Fruit fly (Drosophila melanogaster) whole organism, wandering third instar larva: Measurements from ENCODE around the gene CG3528.
A peak's percentile ranks its signal among the peaks of the same experiment; 100 is the strongest.

Source experiments
- Abd-B ChIP-seq: fragments of >200 bp; optimal IDR thresholded peaks from 2 replicates; lab custom pipeline; 2017; ENCODE audit warnings: missing biosample characterization, missing genetic modification characterization
- Dfd ChIP-seq: fragments of >200 bp; optimal IDR thresholded peaks from 2 replicates; lab custom pipeline; 2017; ENCODE audit warnings: missing biosample characterization, missing genetic modification characterization
- HLH106 ChIP-seq: fragments of 200-800 bp; optimal IDR thresholded peaks from 3 replicates; lab custom pipeline; 2019; ENCODE audit warnings: missing biosample characterization, mild to moderate bottlenecking, missing genetic modification characterization, moderate library complexity
- Hnf4 ChIP-seq: fragments of 200-800 bp; sonication (Bioruptor generic); optimal IDR thresholded peaks from 2 replicates; lab custom pipeline; 2016; ENCODE audit warnings: missing biosample characterization, mild to moderate bottlenecking, missing genetic modification characterization
- Jra ChIP-seq: sonication (Bioruptor generic); optimal IDR thresholded peaks from 2 replicates; lab custom pipeline; 2016; ENCODE audit warnings: missing biosample characterization, missing genetic modification characterization
- Mio ChIP-seq: sonication (Bioruptor generic); optimal IDR thresholded peaks from 2 replicates; lab custom pipeline; 2016; ENCODE audit warnings: missing biosample characterization, missing genetic modification characterization
- Myc ChIP-seq: fragments of >200 bp; optimal IDR thresholded peaks from 2 replicates; lab custom pipeline; 2017
- N ChIP-seq: fragments of >200 bp; optimal IDR thresholded peaks from 2 replicates; lab custom pipeline; 2018; ENCODE audit warnings: missing biosample characterization, missing external identifiers, missing genetic modification characterization
- OdsH ChIP-seq: fragments of 200-800 bp; sonication (Bioruptor generic); optimal IDR thresholded peaks from 2 replicates; lab custom pipeline; 2016; ENCODE audit warnings: missing biosample characterization, mild to moderate bottlenecking, missing genetic modification characterization
- Sp1 ChIP-seq: fragments of 200-800 bp; sonication (Bioruptor generic); optimal IDR thresholded peaks from 3 replicates; lab custom pipeline; 2019; ENCODE audit warnings: missing biosample characterization, mild to moderate bottlenecking, missing genetic modification characterization, moderate library complexity
- brk ChIP-seq: fragments of 200-800 bp; sonication (Bioruptor generic); optimal IDR thresholded peaks from 2 replicates; lab custom pipeline; 2016; ENCODE audit warnings: missing biosample characterization, mild to moderate bottlenecking, missing genetic modification characterization
- dmrt93B ChIP-seq: fragments of 200-800 bp; sonication (Bioruptor generic); optimal IDR thresholded peaks from 2 replicates; lab custom pipeline; 2018; ENCODE audit warnings: missing biosample characterization, mild to moderate bottlenecking, missing genetic modification characterization
- dsf ChIP-seq: sonication (Bioruptor generic); optimal IDR thresholded peaks from 2 replicates; lab custom pipeline; 2016; ENCODE audit warnings: missing biosample characterization, missing genetic modification characterization, borderline replicate concordance
- ey ChIP-seq: fragments of 200-800 bp; sonication (Bioruptor generic); optimal IDR thresholded peaks from 2 replicates; lab custom pipeline; 2016; ENCODE audit warnings: missing biosample characterization, missing genetic modification characterization
- foxo ChIP-seq, 2 experiments: fragments of 200-800 bp; sonication (Bioruptor generic); optimal IDR thresholded peaks; 2 replicates in 1 of 2; 3 replicates in 1 of 2; lab custom pipeline; 2016 to 2017; ENCODE audit warnings: missing biosample characterization in 2 of 2, missing genetic modification characterization in 2 of 2
- h ChIP-seq: fragments of 200-800 bp; sonication (Bioruptor generic); optimal IDR thresholded peaks from 3 replicates; lab custom pipeline; 2016; ENCODE audit warnings: missing biosample characterization, mild to moderate bottlenecking, missing genetic modification characterization
- jim ChIP-seq: fragments of 175-275, 200-325 bp; sonication (Bioruptor generic); optimal IDR thresholded peaks from 2 replicates; lab custom pipeline; 2016; ENCODE audit warnings: missing biosample characterization, mild to moderate bottlenecking, missing genetic modification characterization
- pan ChIP-seq: fragments of >200 bp; optimal IDR thresholded peaks from 2 replicates; lab custom pipeline; 2017
- psq ChIP-seq: fragments of 200-800 bp; sonication (Bioruptor generic); optimal IDR thresholded peaks from 3 replicates; lab custom pipeline; 2017; ENCODE audit warnings: missing biosample characterization, mild to moderate bottlenecking, missing genetic modification characterization, moderate library complexity
- sv ChIP-seq: fragments of 200-800 bp; sonication (Bioruptor generic); optimal IDR thresholded peaks from 3 replicates; lab custom pipeline; 2016; ENCODE audit warnings: missing biosample characterization, missing genetic modification characterization
- tai ChIP-seq: sonication (Bioruptor generic); optimal IDR thresholded peaks from 2 replicates; lab custom pipeline; 2016; ENCODE audit warnings: missing biosample characterization, missing genetic modification characterization
- usp ChIP-seq: fragments of >200 bp; optimal IDR thresholded peaks from 2 replicates; lab custom pipeline; 2017; ENCODE audit warnings: missing biosample characterization, missing genetic modification characterization
- woc ChIP-seq: sonication (Bioruptor generic); optimal IDR thresholded peaks from 2 replicates; lab custom pipeline; 2016; ENCODE audit warnings: missing biosample characterization, mild to moderate bottlenecking, missing genetic modification characterization

Gene CG3528

DNA sequence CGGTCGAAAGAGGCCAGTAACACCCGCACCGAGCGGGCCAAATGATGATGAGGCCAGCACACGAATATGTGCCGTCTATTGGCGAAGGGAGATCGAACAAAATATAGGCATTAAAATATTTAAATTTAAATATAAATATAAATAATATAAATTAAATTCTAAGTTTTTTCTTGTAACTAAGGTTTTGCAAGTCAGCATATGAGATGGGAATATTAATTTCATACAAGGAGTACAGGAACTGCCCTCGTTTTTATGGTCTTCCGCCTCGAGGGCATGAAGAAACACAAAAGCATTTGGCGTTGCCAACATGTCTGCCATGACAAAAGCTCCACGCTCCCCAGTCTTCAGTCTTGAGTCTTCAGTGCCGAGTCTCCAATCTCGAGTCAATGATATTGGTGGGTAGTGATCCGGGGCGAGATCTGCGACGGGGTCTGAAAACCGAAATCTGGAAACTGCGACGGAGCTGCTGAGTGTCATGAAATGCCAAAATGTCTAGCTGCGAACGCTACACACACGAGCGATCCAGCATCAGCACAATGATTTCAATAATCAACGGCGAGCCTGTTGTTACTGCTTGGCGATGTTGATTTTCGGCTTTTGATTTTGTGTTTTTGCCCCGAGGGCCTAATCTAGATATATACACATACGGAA lies 50.0 kb downstream of the CG3528 start:
- no peak for TF ChIP-seq sv (GFP tag; lab: Kevin White, UChicago)
- no peak for TF ChIP-seq pan (lab: Kevin White, UChicago)
- no peak for TF ChIP-seq Myc
- TF ChIP-seq usp: no peak
- no peak for TF ChIP-seq Jra
- peak; percentile 15 for TF ChIP-seq h (GFP tag; lab: Kevin White, UChicago)
- TF ChIP-seq foxo (GFP tag; optimal IDR thresholded peaks at IDR 0.05; lab: Kevin White, UChicago): peak in 1 of 2 experiments; percentile 23
- peak; percentile 13 for TF ChIP-seq OdsH (GFP tag; lab: Kevin White, UChicago)
- TF ChIP-seq Abd-B (GFP tag; lab: Kevin White, UChicago): no peak
- peak; percentile 14 for TF ChIP-seq Sp1 (GFP tag; lab: Kevin White, UChicago)
- TF ChIP-seq dsf (GFP tag; lab: Kevin White, UChicago): no peak
- peak; percentile 3 for TF ChIP-seq dmrt93B (GFP tag; lab: Kevin White, UChicago)
- peak; percentile 38 for TF ChIP-seq psq
- TF ChIP-seq Hnf4: peak; percentile 6
- TF ChIP-seq N (GFP tag; lab: Kevin White, UChicago): no peak
- no peak for TF ChIP-seq tai (GFP tag; lab: Kevin White, UChicago)
- no peak for TF ChIP-seq jim (GFP tag; lab: Kevin White, UChicago)
- TF ChIP-seq Dfd (GFP tag; lab: Kevin White, UChicago): no peak
- TF ChIP-seq brk: no peak
- no peak for TF ChIP-seq Mio (GFP tag; lab: Kevin White, UChicago)
- TF ChIP-seq ey (GFP tag; lab: Kevin White, UChicago): no peak
- TF ChIP-seq woc: no peak
- peak; percentile 61 for TF ChIP-seq HLH106 (tag; lab: Kevin White, UChicago)
